Worm (Caenorhabditis elegans) whole organism, late embryonic: ENCODE measurements around the gene Y51H7C.41.

Source experiments
- C38D4.7 ChIP-seq: fragments of 200-800 bp; sonication (Bioruptor generic); optimal IDR thresholded peaks from 2 replicates; lab custom pipeline; 2018; ENCODE audit warnings: mild to moderate bottlenecking, missing genetic modification characterization, moderate library complexity, missing compliant biosample characterization
- F13H6.1 ChIP-seq: sonication (generic microtip); optimal IDR thresholded peaks from 2 replicates; lab custom pipeline; 2016; ENCODE audit warnings: missing genetic modification characterization, missing compliant biosample characterization
- T23F11.4 ChIP-seq: fragments of 200-800 bp; sonication (Bioruptor generic); optimal IDR thresholded peaks from 2 replicates; lab custom pipeline; 2018; ENCODE audit warnings: mild to moderate bottlenecking, missing genetic modification characterization, missing compliant biosample characterization
- ceh-18 ChIP-seq: sonication (generic microtip); optimal IDR thresholded peaks from 2 replicates; lab custom pipeline; 2016; ENCODE audit warnings: missing genetic modification characterization, missing compliant biosample characterization
- ceh-19 ChIP-seq: fragments of 200-800 bp; sonication (Bioruptor generic); optimal IDR thresholded peaks from 2 replicates; lab custom pipeline; 2018; ENCODE audit warnings: mild to moderate bottlenecking, missing genetic modification characterization, missing compliant biosample characterization
- ceh-2 ChIP-seq: sonication (generic microtip); optimal IDR thresholded peaks from 2 replicates; lab custom pipeline; 2016; ENCODE audit warnings: missing genotype, missing genetic modification characterization, missing compliant biosample characterization
- ceh-30 ChIP-seq: fragments of 150-350 bp; optimal IDR thresholded peaks from 2 replicates; lab custom pipeline; 2014; ENCODE audit warnings: missing biosample characterization, missing genetic modification characterization
- ceh-34 ChIP-seq: sonication (generic microtip); optimal IDR thresholded peaks from 2 replicates; lab custom pipeline; 2016; ENCODE audit warnings: mild to moderate bottlenecking, missing genetic modification characterization, missing compliant biosample characterization
- ceh-45 ChIP-seq: fragments of 200-800 bp; sonication (Bioruptor generic); IDR thresholded peaks from 2 replicates; pipeline ENCODE4 v1.3.6; 2022; ENCODE audit warnings: missing genetic modification reagents, missing genetic modification characterization, missing compliant biosample characterization
- ceh-6 ChIP-seq: fragments of 200-800 bp; sonication (Bioruptor generic); optimal IDR thresholded peaks from 2 replicates; lab custom pipeline; 2018; ENCODE audit warnings: mild to moderate bottlenecking, missing genetic modification characterization, missing compliant biosample characterization
- ceh-9 ChIP-seq: sonication (generic microtip); optimal IDR thresholded peaks from 2 replicates; lab custom pipeline; 2016; ENCODE audit warnings: mild to moderate bottlenecking, missing genetic modification characterization, inconsistent platforms, missing compliant biosample characterization
- che-1 ChIP-seq: sonication (generic microtip); optimal IDR thresholded peaks from 2 replicates; lab custom pipeline; 2016; ENCODE audit warnings: mild to moderate bottlenecking, missing genetic modification characterization, missing compliant biosample characterization
- dmd-4 ChIP-seq: sonication (generic microtip); optimal IDR thresholded peaks from 2 replicates; lab custom pipeline; 2016; ENCODE audit warnings: borderline replicate concordance, missing genetic modification characterization, missing compliant biosample characterization
- dve-1 ChIP-seq: sonication (generic microtip); optimal IDR thresholded peaks from 2 replicates; lab custom pipeline; 2017; ENCODE audit warnings: antibody characterized with exemption, mild to moderate bottlenecking, missing genetic modification characterization, missing compliant biosample characterization
- elt-2 ChIP-seq: sonication (generic microtip); optimal IDR thresholded peaks from 2 replicates; lab custom pipeline; 2016; ENCODE audit warnings: missing genetic modification reagents, missing genetic modification characterization, missing compliant biosample characterization
- ets-4 ChIP-seq: sonication (generic microtip); optimal IDR thresholded peaks from 2 replicates; lab custom pipeline; 2016; ENCODE audit warnings: missing genetic modification characterization, missing compliant biosample characterization
- eyg-1 ChIP-seq: sonication (generic microtip); optimal IDR thresholded peaks from 2 replicates; lab custom pipeline; 2016; ENCODE audit warnings: missing genotype, missing genetic modification characterization, missing compliant biosample characterization
- gmeb-2 ChIP-seq: sonication (generic microtip); optimal IDR thresholded peaks from 2 replicates; lab custom pipeline; 2016; ENCODE audit warnings: missing genetic modification characterization, inconsistent platforms, missing compliant biosample characterization
- hlh-13 ChIP-seq: fragments of 200-800 bp; sonication (Bioruptor generic); optimal IDR thresholded peaks from 2 replicates; lab custom pipeline; 2018; ENCODE audit warnings: mild to moderate bottlenecking, missing genetic modification characterization, missing compliant biosample characterization
- hlh-15 ChIP-seq: sonication (generic microtip); optimal IDR thresholded peaks from 2 replicates; lab custom pipeline; 2016; ENCODE audit warnings: missing genetic modification characterization, missing compliant biosample characterization
- hlh-6 ChIP-seq: sonication (generic microtip); optimal IDR thresholded peaks from 2 replicates; lab custom pipeline; 2016; ENCODE audit warnings: missing genotype, missing genetic modification characterization, missing compliant biosample characterization
- hlh-8 ChIP-seq: sonication (generic microtip); optimal IDR thresholded peaks from 2 replicates; lab custom pipeline; 2016; ENCODE audit warnings: missing genotype, missing genetic modification characterization, missing compliant biosample characterization
- lin-11 ChIP-seq: fragments of 200-800 bp; sonication (Bioruptor generic); optimal IDR thresholded peaks from 2 replicates; lab custom pipeline; 2018; ENCODE audit warnings: mild to moderate bottlenecking, missing genetic modification characterization, missing compliant biosample characterization
- mec-3 ChIP-seq: sonication (generic microtip); optimal IDR thresholded peaks from 2 replicates; lab custom pipeline; 2016; ENCODE audit warnings: borderline replicate concordance, missing genetic modification characterization, missing compliant biosample characterization
- nfya-1 ChIP-seq: sonication (generic microtip); optimal IDR thresholded peaks from 2 replicates; lab custom pipeline; 2017; ENCODE audit warnings: missing genetic modification characterization, mild to moderate bottlenecking, missing compliant biosample characterization, antibody characterized with exemption, moderate library complexity
- npax-4 ChIP-seq: sonication (generic microtip); optimal IDR thresholded peaks from 2 replicates; lab custom pipeline; 2016; ENCODE audit warnings: missing genetic modification characterization, missing compliant biosample characterization
- pag-3 ChIP-seq: sonication (generic microtip); optimal IDR thresholded peaks from 2 replicates; lab custom pipeline; 2016; ENCODE audit warnings: missing compliant biosample characterization, missing genetic modification characterization, borderline replicate concordance
- pax-1 ChIP-seq: fragments of 150-350 bp; optimal IDR thresholded peaks from 2 replicates; lab custom pipeline; 2014; ENCODE audit warnings: missing biosample characterization, missing genetic modification characterization
- pros-1 ChIP-seq: fragments of 150-350 bp; optimal IDR thresholded peaks from 2 replicates; lab custom pipeline; 2014; ENCODE audit warnings: missing biosample characterization, missing genetic modification reagents, missing genetic modification characterization
- rnt-1 ChIP-seq: sonication (generic microtip); optimal IDR thresholded peaks from 2 replicates; lab custom pipeline; 2016; ENCODE audit warnings: missing genetic modification characterization, missing compliant biosample characterization
- sdc-2 ChIP-seq: sonication (generic microtip); optimal IDR thresholded peaks from 2 replicates; lab custom pipeline; 2016; ENCODE audit warnings: missing genotype, missing genetic modification characterization, missing compliant biosample characterization
- sox-2 ChIP-seq: fragments of 200-800 bp; sonication (Bioruptor generic); IDR thresholded peaks from 2 replicates; pipeline ENCODE4 v1.3.6; 2022; ENCODE audit warnings: missing genetic modification reagents, missing genetic modification characterization, missing compliant biosample characterization
- tbx-2 ChIP-seq: sonication (generic microtip); optimal IDR thresholded peaks from 2 replicates; lab custom pipeline; 2016; ENCODE audit warnings: missing genetic modification characterization, missing compliant biosample characterization
- ttx-3 ChIP-seq: sonication (generic microtip); optimal IDR thresholded peaks from 2 replicates; lab custom pipeline; 2016; ENCODE audit warnings: missing genetic modification reagents, missing genetic modification characterization, missing compliant biosample characterization
- unc-42 ChIP-seq: sonication (generic microtip); optimal IDR thresholded peaks from 2 replicates; lab custom pipeline; 2016; ENCODE audit warnings: missing genotype, missing genetic modification characterization, missing compliant biosample characterization

Gene Y51H7C.41

DNA sequence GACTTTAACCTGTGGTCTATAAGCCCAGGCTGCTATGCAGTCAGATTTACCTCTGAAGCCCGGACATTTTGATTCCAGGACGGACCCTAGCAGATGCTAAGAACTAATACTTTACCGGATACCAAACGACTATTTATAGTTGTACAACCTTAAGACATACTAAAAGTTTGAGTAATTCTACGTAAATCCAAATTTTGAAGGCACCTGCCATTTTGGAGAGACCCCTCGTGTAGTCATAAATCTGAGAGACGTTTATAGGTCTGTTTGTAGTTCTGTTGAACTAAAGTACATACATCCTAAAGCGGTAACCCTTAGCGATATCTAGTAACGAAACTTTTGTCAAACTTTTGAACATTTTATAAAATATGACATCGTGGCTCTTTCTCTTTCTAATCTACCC lies 4.7 kb upstream of the Y51H7C.41 start, which contains the start of gene F54D12.2:
Gene F54D12.2 (plus strand): TSS at position 301 of the 400 bp plus-strand sequence.
- TF ChIP-seq pag-3: no peak
- no peak for TF ChIP-seq T23F11.4 (GFP tag; lab: Kevin White, UChicago)
- no peak for TF ChIP-seq hlh-15 (tag; lab: Kevin White, UChicago)
- TF ChIP-seq lin-11 (tag; lab: Kevin White, UChicago): no peak
- TF ChIP-seq ceh-9 (tag; lab: Kevin White, UChicago): no peak

DNA sequence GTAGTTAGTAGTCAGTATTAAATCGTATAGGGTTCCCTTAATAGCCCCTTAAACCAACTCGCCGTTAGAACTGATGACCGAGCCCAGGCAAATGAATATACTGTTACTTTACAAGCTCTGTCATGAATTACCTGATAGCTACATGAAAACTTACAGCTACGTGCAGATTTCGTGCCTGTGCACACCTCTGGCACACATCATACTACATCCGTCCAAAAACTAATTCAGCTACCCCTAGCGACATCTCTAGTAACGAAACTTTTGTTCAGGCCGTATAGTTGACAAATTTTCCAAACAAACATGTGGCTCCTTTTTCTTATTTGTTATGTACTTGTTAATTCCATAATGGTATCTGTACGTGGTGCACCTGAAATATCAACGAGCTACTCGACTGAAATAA lies 3.0 kb upstream of the Y51H7C.41 start, which contains the start of gene F54D12.1:
Gene F54D12.1 (plus strand): TSS at position 301 of the 400 bp plus-strand sequence.
- TF ChIP-seq ceh-2: no peak
- no peak for TF ChIP-seq dve-1
- no peak for TF ChIP-seq unc-42 (tag; lab: Kevin White, UChicago)
- TF ChIP-seq F13H6.1 (tag; lab: Kevin White, UChicago): no peak
- no peak for TF ChIP-seq sdc-2 (tag; lab: Kevin White, UChicago)
- TF ChIP-seq ceh-34 (tag; lab: Kevin White, UChicago): no peak
- no peak for TF ChIP-seq ets-4
- TF ChIP-seq pros-1: no peak
- TF ChIP-seq ceh-6 (GFP tag; lab: Kevin White, UChicago): no peak
- no peak for TF ChIP-seq ceh-18 (tag; lab: Kevin White, UChicago)
- TF ChIP-seq C38D4.7 (GFP tag; lab: Kevin White, UChicago): no peak

DNA sequence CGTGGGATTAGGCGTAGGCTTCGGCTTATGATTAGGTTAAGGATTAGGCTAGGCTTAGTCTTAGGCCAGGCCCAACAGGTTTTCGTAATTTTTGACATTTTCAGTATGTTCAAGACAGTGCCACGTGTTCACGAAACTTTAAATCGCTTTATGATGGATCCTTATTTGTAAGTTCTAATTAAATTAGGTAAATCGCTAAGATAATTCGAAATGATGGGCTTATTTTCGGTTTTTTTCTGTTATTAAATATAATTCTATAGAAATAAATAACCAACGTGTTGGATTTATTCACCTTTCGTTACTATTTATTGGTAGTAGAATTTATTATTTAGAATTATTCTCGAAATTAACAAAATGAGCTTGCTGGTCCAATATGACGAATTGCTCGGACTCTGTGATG lies 1.6 kb upstream of the Y51H7C.41 start, which contains the start of gene Y51H7C.8:
Gene Y51H7C.8 (plus strand): TSS at position 301 of the 400 bp plus-strand sequence.
- TF ChIP-seq ceh-30: no peak
- TF ChIP-seq sdc-2 (tag; lab: Kevin White, UChicago): no peak
- no peak for TF ChIP-seq gmeb-2 (tag; lab: Kevin White, UChicago)
- TF ChIP-seq elt-2 (tag; lab: Kevin White, UChicago): no peak
- no peak for TF ChIP-seq hlh-6 (tag; lab: Kevin White, UChicago)
- TF ChIP-seq ceh-2: no peak
- no peak for TF ChIP-seq rnt-1 (tag; lab: Kevin White, UChicago)

DNA sequence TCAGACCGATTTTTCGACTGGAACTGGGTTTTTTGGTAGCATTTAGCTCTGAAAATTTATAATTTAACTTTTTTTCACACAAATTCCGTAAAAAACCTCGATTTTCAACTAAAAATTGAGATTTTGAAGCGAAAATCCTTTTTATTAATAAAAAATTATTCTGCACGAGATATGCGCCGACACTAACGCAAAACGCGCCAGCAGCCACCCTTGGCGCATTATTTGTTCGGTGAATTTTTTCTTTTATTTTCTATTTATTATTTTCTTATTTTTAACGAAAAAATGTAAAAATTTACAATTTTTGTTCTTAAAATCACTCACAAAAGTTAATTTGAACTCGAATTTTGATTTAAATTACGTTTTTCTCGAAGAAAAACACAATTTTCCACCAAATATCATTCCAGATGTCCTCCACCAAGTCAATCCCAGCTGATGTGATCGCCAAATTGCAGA lies 928 bp upstream of the Y51H7C.41 start, which contains the start of gene Y51H7C.7:
Gene Y51H7C.7 (plus strand): TSS at position 403 of the 453 bp plus-strand sequence.
- TF ChIP-seq che-1 (tag; lab: Kevin White, UChicago) (no peak), ceh-19 (GFP tag; lab: Kevin White, UChicago) (no peak), ttx-3 (tag; lab: Kevin White, UChicago) (no peak), nfya-1 (tag; lab: Kevin White, UChicago) (no peak), ceh-45 (GFP tag; lab: Robert Waterston, UW) (no peak), sox-2 (GFP tag; lab: Robert Waterston, UW) (no peak), dmd-4 (tag; lab: Kevin White, UChicago) (no peak), tbx-2 (tag; lab: Kevin White, UChicago) (no peak), mec-3 (tag; lab: Kevin White, UChicago) (no peak), ets-4 (no peak), eyg-1 (tag; lab: Kevin White, UChicago) (no peak), npax-4 (no peak), hlh-13 (GFP tag; lab: Kevin White, UChicago) (no peak), pax-1 (tag; lab: Kevin White, UChicago) (no peak), hlh-8 (tag; lab: Kevin White, UChicago) (no peak), rnt-1 (tag; lab: Kevin White, UChicago) (no peak)
